Fruit fly (Drosophila melanogaster) whole organism, embryonic: ENCODE data around the gene CG13299.

Source experiments
- Ada2b ChIP-seq: fragments of 200-800 bp; sonication (Bioruptor generic); IDR thresholded peaks from 2 replicates; pipeline ENCODE4 v1.3.6; 2022; ENCODE audit warnings: missing biosample characterization, missing genetic modification characterization
- Antp ChIP-seq: fragments of 200-800 bp; sonication (Bioruptor generic); optimal IDR thresholded peaks from 3 replicates; lab custom pipeline; 2016; ENCODE audit warnings: missing biosample characterization, missing genetic modification characterization
- Awh ChIP-seq: fragments of 200-800 bp; sonication (Bioruptor generic); IDR thresholded peaks from 2 replicates; pipeline ENCODE4, ENCODE4 v1.3.6; 2022; ENCODE audit warnings: missing biosample characterization, missing genetic modification characterization
- Bteb2 ChIP-seq: fragments of 200-800 bp; sonication (Bioruptor generic); optimal IDR thresholded peaks from 2 replicates; lab custom pipeline; 2016; ENCODE audit warnings: missing biosample characterization, missing genetic modification characterization
- CG10543 ChIP-seq: fragments of 200-800 bp; sonication (Bioruptor generic); optimal IDR thresholded peaks from 3 replicates; lab custom pipeline; 2017; ENCODE audit warnings: missing biosample characterization, mild to moderate bottlenecking, missing genetic modification characterization, moderate library complexity
- CG11398 ChIP-seq: fragments of 200-800 bp; sonication (Bioruptor generic); optimal IDR thresholded peaks from 2 replicates; lab custom pipeline; 2016; ENCODE audit warnings: missing biosample characterization, missing genetic modification characterization
- CG12942 ChIP-seq: fragments of 200-800 bp; sonication (Bioruptor generic); optimal IDR thresholded peaks from 3 replicates; lab custom pipeline; 2016; ENCODE audit warnings: missing biosample characterization, missing genetic modification characterization
- CG15073 ChIP-seq: fragments of 200-800 bp; sonication (Bioruptor generic); optimal IDR thresholded peaks from 2 replicates; lab custom pipeline; 2016; ENCODE audit warnings: missing biosample characterization, missing genetic modification characterization
- CG15479 ChIP-seq: fragments of 200-800 bp; sonication (Bioruptor generic); optimal IDR thresholded peaks from 3 replicates; lab custom pipeline; 2019; ENCODE audit warnings: missing biosample characterization, mild to moderate bottlenecking, missing genetic modification characterization, moderate library complexity
- CG2678 ChIP-seq: fragments of 200-800 bp; sonication (Bioruptor generic); optimal IDR thresholded peaks from 3 replicates; lab custom pipeline; 2019; ENCODE audit warnings: missing biosample characterization, mild to moderate bottlenecking, missing genetic modification characterization, moderate library complexity
- CG3163 ChIP-seq: fragments of 200-800 bp; sonication (Bioruptor generic); optimal IDR thresholded peaks from 3 replicates; lab custom pipeline; 2016; ENCODE audit warnings: missing biosample characterization, missing genetic modification characterization
- CG3407 ChIP-seq: fragments of 200-800 bp; sonication (Bioruptor generic); optimal IDR thresholded peaks from 2 replicates; lab custom pipeline; 2018; ENCODE audit warnings: missing biosample characterization, mild to moderate bottlenecking, missing genetic modification characterization
- CG34376 ChIP-seq: fragments of 200-800 bp; sonication (Bioruptor generic); optimal IDR thresholded peaks from 2 replicates; lab custom pipeline; 2018; ENCODE audit warnings: missing biosample characterization, mild to moderate bottlenecking, missing genetic modification characterization
- CG3847 ChIP-seq: fragments of 200-800 bp; sonication (Bioruptor generic); IDR thresholded peaks from 2 replicates; pipeline ENCODE4 v1.3.6; 2022; ENCODE audit warnings: missing biosample characterization, missing genetic modification characterization
- CG4360 ChIP-seq: fragments of 200-800 bp; sonication (Bioruptor generic); IDR thresholded peaks from 2 replicates; pipeline ENCODE4 v1.3.6; 2022; ENCODE audit warnings: missing biosample characterization, missing genetic modification characterization
- CG4424 ChIP-seq: fragments of 200-800 bp; sonication (Bioruptor generic); optimal IDR thresholded peaks from 3 replicates; lab custom pipeline; 2016; ENCODE audit warnings: missing biosample characterization, missing genetic modification characterization
- CG6791 ChIP-seq: fragments of 200-800 bp; sonication (Bioruptor generic); IDR thresholded peaks from 3 replicates; pipeline ENCODE4 v1.3.6; 2022; ENCODE audit warnings: missing biosample characterization, missing genetic modification characterization; ENCODE audit not compliant: partially characterized antibody
- CG7372 ChIP-seq: fragments of 200-800 bp; sonication (Bioruptor generic); IDR thresholded peaks from 2 replicates; pipeline ENCODE4 v1.3.6; 2022; ENCODE audit warnings: missing biosample characterization, missing genetic modification characterization
- CG8388 ChIP-seq: fragments of 200-800 bp; sonication (Bioruptor generic); optimal IDR thresholded peaks from 2 replicates; lab custom pipeline; 2019; ENCODE audit warnings: missing biosample characterization, mild to moderate bottlenecking, missing genetic modification characterization, moderate library complexity
- CG9727 ChIP-seq: fragments of 200-800 bp; sonication (Bioruptor generic); optimal IDR thresholded peaks from 3 replicates; lab custom pipeline; 2017; ENCODE audit warnings: missing biosample characterization, mild to moderate bottlenecking, missing genetic modification characterization
- CG9932 ChIP-seq: fragments of 200-800 bp; sonication (Bioruptor generic); IDR thresholded peaks from 2 replicates; pipeline ENCODE4 v1.3.6; 2022; ENCODE audit warnings: missing biosample characterization, missing genetic modification characterization
- CoRest ChIP-seq: fragments of 200-800 bp; sonication (Bioruptor generic); optimal IDR thresholded peaks from 3 replicates; lab custom pipeline; 2018; ENCODE audit warnings: missing biosample characterization, mild to moderate bottlenecking, missing genetic modification characterization, moderate library complexity
- Deaf1 ChIP-seq: fragments of 200-800 bp; optimal IDR thresholded peaks from 3 replicates; lab custom pipeline; 2019; ENCODE audit warnings: missing biosample characterization, mild to moderate bottlenecking, missing genetic modification characterization, moderate library complexity
- Dfd ChIP-seq, 2 experiments: fragments of >200 bp; optimal IDR thresholded peaks; 2 replicates each; lab custom pipeline; 2017; ENCODE audit warnings: missing biosample characterization in 2 of 2, missing genetic modification characterization in 2 of 2
- Dll ChIP-seq: fragments of 200-800 bp; sonication (Bioruptor generic); IDR thresholded peaks from 4 replicates; pipeline ENCODE4 v1.3.6; 2022; ENCODE audit warnings: missing biosample characterization, missing genetic modification characterization; ENCODE audit not compliant: partially characterized antibody
- E2f1 ChIP-seq: fragments of 200-800 bp; sonication (Bioruptor generic); IDR thresholded peaks from 2 replicates; pipeline ENCODE4 v1.3.6; 2022; ENCODE audit warnings: missing biosample characterization, missing genetic modification characterization
- Ets97D ChIP-seq: fragments of 200-800 bp; sonication (Bioruptor generic); optimal IDR thresholded peaks from 3 replicates; lab custom pipeline; 2016; ENCODE audit warnings: missing biosample characterization, missing genetic modification characterization
- Kr ChIP-seq: fragments of 200-800 bp; sonication (Bioruptor generic); optimal IDR thresholded peaks from 2 replicates; lab custom pipeline; 2017; ENCODE audit warnings: missing biosample characterization, mild to moderate bottlenecking, missing genetic modification characterization
- Mad ChIP-seq: fragments of 200-800 bp; sonication (Bioruptor generic); optimal IDR thresholded peaks from 2 replicates; lab custom pipeline; 2016; ENCODE audit warnings: missing biosample characterization, missing genetic modification characterization
- Mrtf ChIP-seq: fragments of 200-800 bp; sonication (Bioruptor generic); IDR thresholded peaks from 3 replicates; pipeline ENCODE4 v1.3.6; 2022; ENCODE audit warnings: missing biosample characterization, missing genetic modification characterization
- Nf-YB ChIP-seq: fragments of 200-800 bp; sonication (Bioruptor generic); optimal IDR thresholded peaks from 3 replicates; lab custom pipeline; 2019; ENCODE audit warnings: missing biosample characterization, mild to moderate bottlenecking, missing genetic modification characterization, moderate library complexity
- Sry-β ChIP-seq: fragments of 200-800 bp; sonication (Bioruptor generic); optimal IDR thresholded peaks from 2 replicates; lab custom pipeline; 2018; ENCODE audit warnings: missing biosample characterization, mild to moderate bottlenecking, missing genetic modification characterization, moderate library complexity
- Vsx1 ChIP-seq: fragments of 200-800 bp; sonication (Bioruptor generic); optimal IDR thresholded peaks from 2 replicates; lab custom pipeline; 2017; ENCODE audit warnings: missing biosample characterization, mild to moderate bottlenecking, missing genetic modification characterization, missing genetic modification reagents
- cas ChIP-seq: fragments of 200-800 bp; sonication (Bioruptor generic); IDR thresholded peaks from 2 replicates; pipeline ENCODE4 v1.3.6; 2022; ENCODE audit warnings: missing biosample characterization, missing genetic modification characterization
- cg ChIP-seq: fragments of 200-800 bp; sonication (Bioruptor generic); optimal IDR thresholded peaks from 3 replicates; lab custom pipeline; 2019; ENCODE audit warnings: missing biosample characterization, mild to moderate bottlenecking, missing genetic modification characterization, moderate library complexity
- chinmo ChIP-seq: fragments of 200-800 bp; sonication (Bioruptor generic); IDR thresholded peaks from 4 replicates; pipeline ENCODE4 v1.3.6; 2022; ENCODE audit warnings: missing biosample characterization, missing genetic modification characterization; ENCODE audit not compliant: partially characterized antibody
- croc ChIP-seq: fragments of 200-800 bp; sonication (Bioruptor generic); conservative IDR thresholded peaks from 3 replicates; pipeline ENCODE4 v1.3.6; 2022; ENCODE audit warnings: missing biosample characterization, missing genetic modification characterization
- gem ChIP-seq: fragments of 200-800 bp; sonication (Bioruptor generic); optimal IDR thresholded peaks from 2 replicates; lab custom pipeline; 2019; ENCODE audit warnings: missing biosample characterization, mild to moderate bottlenecking, missing genetic modification characterization, moderate library complexity
- her ChIP-seq: fragments of 200-800 bp; sonication (Bioruptor generic); optimal IDR thresholded peaks from 2 replicates; lab custom pipeline; 2016; ENCODE audit warnings: missing biosample characterization, missing genetic modification characterization
- kah ChIP-seq: fragments of 200-800 bp; sonication (Bioruptor generic); optimal IDR thresholded peaks from 2 replicates; lab custom pipeline; 2018; ENCODE audit warnings: missing biosample characterization, mild to moderate bottlenecking, missing genetic modification characterization
- ken ChIP-seq: fragments of 200-800 bp; sonication (Bioruptor generic); IDR thresholded peaks from 3 replicates; pipeline ENCODE4 v1.3.6; 2022; ENCODE audit warnings: missing biosample characterization, missing genetic modification characterization
- onecut ChIP-seq: fragments of 200-800 bp; sonication (Bioruptor generic); IDR thresholded peaks from 2 replicates; pipeline ENCODE4 v1.3.6; 2022; ENCODE audit warnings: missing biosample characterization, missing genetic modification characterization
- org-1 ChIP-seq: fragments of 200-800 bp; sonication (Bioruptor generic); optimal IDR thresholded peaks from 2 replicates; lab custom pipeline; 2017; ENCODE audit warnings: missing biosample characterization, missing genetic modification characterization
- pnt ChIP-seq: fragments of 200-800 bp; sonication (Bioruptor generic); optimal IDR thresholded peaks from 3 replicates; lab custom pipeline; 2016; ENCODE audit warnings: missing biosample characterization, missing genetic modification characterization
- pzg ChIP-seq: fragments of 200-800 bp; sonication (Bioruptor generic); optimal IDR thresholded peaks from 3 replicates; lab custom pipeline; 2018; ENCODE audit warnings: missing biosample characterization, mild to moderate bottlenecking, missing genetic modification characterization, moderate library complexity
- ttk ChIP-seq: fragments of 200-800 bp; sonication (Bioruptor generic); IDR thresholded peaks from 2 replicates; pipeline ENCODE4 v2.1.2; 2022; ENCODE audit warnings: missing biosample characterization, missing genetic modification characterization
- usp ChIP-seq: fragments of >200 bp; optimal IDR thresholded peaks from 2 replicates; lab custom pipeline; 2017; ENCODE audit warnings: missing biosample characterization, missing genetic modification characterization
- zen ChIP-seq: fragments of 200-800 bp; sonication (Bioruptor generic); optimal IDR thresholded peaks from 3 replicates; lab custom pipeline; 2018; ENCODE audit warnings: missing biosample characterization, mild to moderate bottlenecking, missing genetic modification characterization, moderate library complexity
- zf30C ChIP-seq: fragments of 200-800 bp; sonication (Bioruptor generic); optimal IDR thresholded peaks from 3 replicates; lab custom pipeline; 2018; ENCODE audit warnings: missing biosample characterization, mild to moderate bottlenecking, missing genetic modification characterization

Gene CG13299

DNA sequence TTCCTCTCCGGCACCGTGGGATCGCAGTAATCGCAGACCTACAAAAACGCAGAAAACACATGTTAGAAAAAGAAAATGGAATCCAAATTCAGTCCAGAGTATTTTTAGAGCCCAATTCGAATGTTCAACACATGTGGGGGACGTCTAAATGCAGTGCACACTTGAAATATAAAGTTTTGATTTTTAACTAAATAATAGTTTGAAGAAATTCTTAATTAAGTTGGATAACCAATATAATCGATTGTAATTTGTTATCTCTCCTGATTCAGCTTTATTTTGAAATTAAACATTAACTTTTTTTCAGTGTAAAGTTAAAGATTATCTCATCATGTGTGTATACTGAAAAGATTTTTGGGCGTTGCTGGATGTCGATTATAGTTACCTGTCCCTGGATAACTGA, 14.9 kb downstream of the CG13299 start (continued):
- TF ChIP-seq chinmo (no peak), CG4424 (GFP tag; lab: Kevin White, UChicago) (peak; percentile 78), gem (tag; lab: Kevin White, UChicago) (peak; percentile 90), CG8388 (GFP tag; lab: Kevin White, UChicago) (peak; percentile 88), usp (GFP tag; lab: Kevin White, UChicago) (no peak), CG2678 (peak; percentile 77), CG9932 (GFP tag; lab: Robert Waterston, UW) (0 out of 2 replicates have a peak, but pooled peaks have one; percentile 4), org-1 (GFP tag; lab: Kevin White, UChicago) (peak; percentile 39), CG3163 (GFP tag; lab: Kevin White, UChicago) (no peak), CG9727 (GFP tag; lab: Kevin White, UChicago) (peak; percentile 76), Ada2b (GFP tag; lab: Robert Waterston, UW) (peak; percentile 39; the same call in 1 of the 2 replicates), zen (tag; lab: Kevin White, UChicago) (peak; percentile 52), Antp (GFP tag; lab: Kevin White, UChicago) (peak; percentile 13), Nf-YB (GFP tag; lab: Kevin White, UChicago) (peak; percentile 41), Dll (no peak), ttk (GFP tag; lab: Robert Waterston, UW) (peak; percentile 72; the same call in 1 of the 2 replicates), Dfd (GFP tag; optimal IDR thresholded peaks at IDR 0.05; lab: Kevin White, UChicago) (no peak), onecut (GFP tag; lab: Robert Waterston, UW) (peak; percentile 45), CG11398 (GFP tag; lab: Kevin White, UChicago) (no peak), CoRest (tag; lab: Kevin White, UChicago) (peak; percentile 72), Bteb2 (GFP tag; lab: Kevin White, UChicago) (peak; percentile 4), Vsx1 (GFP tag; lab: Kevin White, UChicago) (peak; percentile 1), croc (GFP tag; lab: Robert Waterston, UW) (peak; percentile 35; the same call in 1 of the 3 replicates), Awh (GFP tag; lab: Robert Waterston, UW) (peak; percentile 78)

DNA sequence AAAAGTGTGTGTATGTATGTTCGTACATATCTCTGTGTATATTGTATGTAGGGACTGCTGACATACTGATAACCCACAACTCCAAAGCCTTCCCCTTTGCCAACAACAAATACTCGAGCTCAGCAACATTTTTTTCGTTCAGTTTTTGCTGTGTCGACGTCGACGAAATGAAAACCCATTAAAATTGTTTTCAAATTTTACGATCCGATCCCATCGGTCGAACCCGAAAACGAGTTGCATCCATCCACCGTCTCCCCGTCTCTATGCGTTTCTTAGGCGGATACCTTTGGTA, 15.4 kb downstream of the CG13299 start:
- TF ChIP-seq Deaf1 (tag; lab: Kevin White, UChicago) (peak; percentile 35), cg (GFP tag; lab: Kevin White, UChicago) (peak; percentile 22), CG4360 (peak; percentile 33; the same call in 1 of the 2 replicates), E2f1 (GFP tag; lab: Robert Waterston, UW) (no peak), CG3847 (GFP tag; lab: Robert Waterston, UW) (no peak), cas (GFP tag; lab: Robert Waterston, UW) (no peak), Mad (GFP tag; lab: Kevin White, UChicago) (no peak), Kr (peak; percentile 35), CG10543 (GFP tag; lab: Kevin White, UChicago) (peak; percentile 4), CG34376 (GFP tag; lab: Kevin White, UChicago) (peak; percentile 11), CG15479 (GFP tag; lab: Kevin White, UChicago) (no peak), chinmo (0 out of 4 replicates have a peak, but pooled peaks have one; percentile 18), CG6791 (peak; percentile 34; the same call in 1 of the 3 replicates)

DNA sequence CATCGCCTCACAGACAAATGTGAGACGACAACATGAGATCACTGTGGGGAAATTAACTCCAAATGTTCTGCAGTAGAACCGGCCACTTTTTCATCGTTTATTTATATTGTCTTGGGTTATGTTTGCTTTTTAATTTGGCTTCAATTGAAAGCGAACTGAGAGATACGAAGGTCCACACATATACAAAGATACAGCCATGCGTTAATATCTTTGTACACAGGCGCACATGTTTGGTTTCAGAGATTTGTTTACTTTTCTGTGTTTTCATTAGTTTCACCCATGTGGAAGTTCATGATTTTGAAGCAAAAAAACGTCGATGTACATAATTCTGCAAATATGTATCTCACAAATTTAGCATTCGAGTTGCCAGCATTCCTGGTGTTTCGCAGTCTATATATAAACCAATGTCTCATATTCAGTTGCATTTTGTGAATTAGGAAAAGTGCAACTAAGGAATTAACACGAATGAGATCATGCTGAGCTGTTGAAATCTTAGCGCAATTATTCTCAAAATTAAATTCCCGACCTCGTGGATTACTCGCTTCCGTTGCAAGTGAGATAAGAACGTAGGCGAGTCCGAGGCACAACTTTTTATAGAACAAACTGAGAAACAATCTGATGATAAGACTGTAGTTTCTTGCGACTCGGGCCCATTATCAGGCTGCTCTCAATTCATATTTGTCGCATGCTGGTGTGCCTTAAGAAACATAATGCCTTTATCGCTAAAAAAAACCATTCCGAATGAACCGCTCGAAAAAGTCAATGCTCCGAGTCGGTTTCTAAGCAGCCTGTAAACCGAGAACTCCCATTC, 16.0 kb downstream of the CG13299 start:
- peak; percentile 55 for TF ChIP-seq kah (GFP tag; lab: Kevin White, UChicago)
- 0 out of 3 replicates have a peak, but pooled peaks have one; percentile 20 for TF ChIP-seq ken (GFP tag; lab: Robert Waterston, UW)
- TF ChIP-seq Mrtf (GFP tag; lab: Robert Waterston, UW) = no peak
- TF ChIP-seq CG3407 (GFP tag; lab: Kevin White, UChicago) = no peak
- TF ChIP-seq CG15073 (GFP tag; lab: Kevin White, UChicago) = no peak
- TF ChIP-seq zf30C (GFP tag; lab: Kevin White, UChicago) = peak; percentile 26
- TF ChIP-seq CG7372 (GFP tag; lab: Robert Waterston, UW) = no peak
- TF ChIP-seq her = no peak
- TF ChIP-seq Sry-β (GFP tag; lab: Kevin White, UChicago) = peak; percentile 54
- no peak for TF ChIP-seq pnt (GFP tag; lab: Kevin White, UChicago)
- no peak for TF ChIP-seq Ets97D
- no peak for TF ChIP-seq pzg (GFP tag; lab: Kevin White, UChicago)
- no peak for TF ChIP-seq CG12942
